Worm (Caenorhabditis elegans) whole organism, L4 larva: Measurements from ENCODE around the gene ZK84.4.

ENCODE experiments used
- F26F4.8 ChIP-seq: fragments of 200-800 bp; sonication (Bioruptor generic); conservative IDR thresholded peaks from 2 replicates; pipeline ENCODE4 v1.3.6; 2022; ENCODE audit warnings: missing genetic modification characterization, missing compliant biosample characterization
- F37D6.2 ChIP-seq: sonication (generic microtip); optimal IDR thresholded peaks from 2 replicates; lab custom pipeline; 2016; ENCODE audit warnings: mild to moderate bottlenecking, missing genetic modification characterization, missing compliant biosample characterization
- F44E2.7 ChIP-seq: fragments of 200-800 bp; sonication (Bioruptor generic); IDR thresholded peaks from 2 replicates; pipeline ENCODE4 v2.1.2; 2022; ENCODE audit warnings: missing genetic modification characterization, missing compliant biosample characterization
- F49E8.2 ChIP-seq: sonication (generic microtip); optimal IDR thresholded peaks from 2 replicates; lab custom pipeline; 2016; ENCODE audit warnings: missing compliant biosample characterization, mild to moderate bottlenecking, missing genetic modification characterization, borderline replicate concordance
- T20F7.1 ChIP-seq: fragments of 200-800 bp; sonication (Bioruptor generic); optimal IDR thresholded peaks from 2 replicates; lab custom pipeline; 2018; ENCODE audit warnings: mild to moderate bottlenecking, missing genetic modification characterization, missing compliant biosample characterization
- Y48G9A.11 ChIP-seq: fragments of 200-800 bp; sonication (Bioruptor generic); IDR thresholded peaks from 2 replicates; pipeline ENCODE4 v1.3.6; 2022; ENCODE audit warnings: missing genetic modification reagents, missing genetic modification characterization, missing compliant biosample characterization
- Y5F2A.4 ChIP-seq: fragments of 200-800 bp; sonication (Bioruptor generic); optimal IDR thresholded peaks from 2 replicates; lab custom pipeline; 2018; ENCODE audit warnings: mild to moderate bottlenecking, missing genetic modification characterization, missing compliant biosample characterization
- aly-2 ChIP-seq: sonication (generic microtip); optimal IDR thresholded peaks from 2 replicates; lab custom pipeline; 2018; ENCODE audit warnings: missing biosample characterization, missing genetic modification characterization
- ama-1 ChIP-seq: fragments of 150-350 bp; optimal IDR thresholded peaks from 2 replicates; lab custom pipeline; 2014; ENCODE audit warnings: inconsistent platforms, mixed read lengths
- arid-1 ChIP-seq: fragments of 200-800 bp; sonication (Bioruptor generic); conservative IDR thresholded peaks from 2 replicates; pipeline ENCODE4 v1.3.6; 2022; ENCODE audit warnings: missing genetic modification reagents, missing genetic modification characterization, missing compliant biosample characterization
- ceh-20 ChIP-seq: fragments of 200-800 bp; sonication (Bioruptor generic); IDR thresholded peaks from 2 replicates; pipeline ENCODE4 v1.3.6; 2022; ENCODE audit warnings: missing genetic modification reagents, missing genetic modification characterization, missing compliant biosample characterization
- ceh-62 ChIP-seq: sonication (generic microtip); optimal IDR thresholded peaks from 2 replicates; lab custom pipeline; 2017; ENCODE audit warnings: missing biosample characterization, missing genetic modification characterization
- daf-12 ChIP-seq: fragments of 150-350 bp; optimal IDR thresholded peaks from 2 replicates; lab custom pipeline; 2014; ENCODE audit warnings: missing biosample characterization, missing genetic modification reagents, missing genetic modification characterization
- daf-16 ChIP-seq, 3 experiments: sonication (generic microtip); optimal IDR thresholded peaks; 2 replicates each; lab custom pipeline; 2016 to 2017; ENCODE audit warnings: missing genetic modification characterization in 3 of 3, missing genetic modification reagents in 3 of 3, mild to moderate bottlenecking in 2 of 3, missing compliant biosample characterization in 2 of 3, missing biosample characterization in 1 of 3, moderate library complexity in 1 of 3
- duxl-1 ChIP-seq: sonication (generic microtip); optimal IDR thresholded peaks from 2 replicates; lab custom pipeline; 2016; ENCODE audit warnings: mild to moderate bottlenecking, missing genetic modification characterization, moderate library complexity, missing compliant biosample characterization; ENCODE audit not compliant: poor library complexity
- egl-27 ChIP-seq: sonication (generic microtip); optimal IDR thresholded peaks from 3 replicates; lab custom pipeline; 2017; ENCODE audit warnings: missing biosample characterization, missing genetic modification reagents, missing genetic modification characterization
- fos-1 ChIP-seq: fragments of 150-350 bp; optimal IDR thresholded peaks from 2 replicates; lab custom pipeline; 2014; ENCODE audit warnings: missing biosample characterization, missing genetic modification characterization
- hlh-11 ChIP-seq: fragments of 200-800 bp; sonication (Bioruptor generic); optimal IDR thresholded peaks from 2 replicates; lab custom pipeline; 2018; ENCODE audit warnings: mild to moderate bottlenecking, missing genetic modification characterization, missing compliant biosample characterization
- lin-1 ChIP-seq: fragments of 200-800 bp; sonication (Bioruptor generic); IDR thresholded peaks from 2 replicates; pipeline ENCODE4 v1.3.6; 2022; ENCODE audit warnings: missing genetic modification reagents, missing genetic modification characterization, missing compliant biosample characterization
- mdl-1 ChIP-seq, 2 experiments: fragments of 150-350 bp in 1 of 2; sonication (generic microtip) in 1 of 2; optimal IDR thresholded peaks; 2 replicates each; lab custom pipeline; 2014 to 2017; ENCODE audit warnings: missing biosample characterization in 2 of 2, missing genetic modification characterization in 2 of 2
- mdt-29 ChIP-seq: fragments of 200-800 bp; sonication (Bioruptor generic); IDR thresholded peaks from 2 replicates; pipeline ENCODE4 v1.3.6; 2022; ENCODE audit warnings: missing genetic modification reagents, missing genetic modification characterization, missing compliant biosample characterization
- mes-2 ChIP-seq: sonication (generic microtip); optimal IDR thresholded peaks from 2 replicates; lab custom pipeline; 2016; ENCODE audit warnings: missing genotype, mild to moderate bottlenecking, missing genetic modification characterization, missing compliant biosample characterization; ENCODE audit not compliant: poor library complexity, severe bottlenecking
- nhr-10 ChIP-seq: fragments of 150-350 bp; optimal IDR thresholded peaks from 2 replicates; lab custom pipeline; 2014; ENCODE audit warnings: missing biosample characterization, missing genetic modification characterization
- nhr-111 ChIP-seq: fragments of 200-800 bp; sonication (Bioruptor generic); optimal IDR thresholded peaks from 2 replicates; lab custom pipeline; 2018; ENCODE audit warnings: mild to moderate bottlenecking, missing genetic modification characterization, missing compliant biosample characterization
- nhr-237 ChIP-seq: sonication (generic microtip); optimal IDR thresholded peaks from 2 replicates; lab custom pipeline; 2017; ENCODE audit warnings: missing biosample characterization, missing genetic modification characterization
- nhr-41 ChIP-seq: fragments of 200-800 bp; sonication (Bioruptor generic); IDR thresholded peaks from 2 replicates; pipeline ENCODE4 v1.3.6; 2022; ENCODE audit warnings: missing genetic modification reagents, missing genetic modification characterization, missing compliant biosample characterization
- nhr-42 ChIP-seq: fragments of 200-800 bp; sonication (Bioruptor generic); IDR thresholded peaks from 2 replicates; pipeline ENCODE4 v1.3.6; 2022; ENCODE audit warnings: missing genetic modification characterization, missing compliant biosample characterization
- pha-4 ChIP-seq, 2 experiments: fragments of 150-350 bp in 1 of 2; fragments of 200-800 bp in 1 of 2; sonication (Bioruptor generic) in 1 of 2; IDR thresholded peaks in 1 of 2; optimal IDR thresholded peaks in 1 of 2; 2 replicates each; pipeline versions ENCODE4 v1.3.6 to Lab custom; 2014 to 2022; ENCODE audit warnings: missing genetic modification characterization in 2 of 2, missing genetic modification reagents in 2 of 2, missing biosample characterization in 1 of 2, missing compliant biosample characterization in 1 of 2
- php-3 ChIP-seq: fragments of 200-800 bp; sonication (Bioruptor generic); IDR thresholded peaks from 2 replicates; pipeline ENCODE4 v1.3.6; 2022; ENCODE audit warnings: missing genetic modification reagents, missing genetic modification characterization, missing compliant biosample characterization
- saeg-2 ChIP-seq: fragments of 200-800 bp; sonication (Bioruptor generic); IDR thresholded peaks from 2 replicates; pipeline ENCODE4 v1.3.6; 2022; ENCODE audit warnings: missing genetic modification reagents, missing genetic modification characterization, missing compliant biosample characterization
- sdz-12 ChIP-seq: fragments of 200-800 bp; sonication (Bioruptor generic); optimal IDR thresholded peaks from 2 replicates; lab custom pipeline; 2018; ENCODE audit warnings: mild to moderate bottlenecking, missing genetic modification characterization, missing compliant biosample characterization
- snpc-1.2 ChIP-seq: fragments of 200-800 bp; sonication (Bioruptor generic); IDR thresholded peaks from 2 replicates; pipeline ENCODE4 v1.3.6; 2022; ENCODE audit warnings: missing genetic modification reagents, missing genetic modification characterization, missing compliant biosample characterization
- snpc-4 ChIP-seq: fragments of 150-350 bp; optimal IDR thresholded peaks from 2 replicates; lab custom pipeline; 2014; ENCODE audit warnings: missing biosample characterization, missing genetic modification characterization
- spr-3 ChIP-seq: fragments of 200-800 bp; sonication (Bioruptor generic); optimal IDR thresholded peaks from 2 replicates; lab custom pipeline; 2018; ENCODE audit warnings: mild to moderate bottlenecking, missing genetic modification characterization, missing compliant biosample characterization
- unc-62 ChIP-seq, 3 experiments: fragments of 150-350 bp in 1 of 3; sonication (generic microtip); optimal IDR thresholded peaks in 2 of 3; peaks in 1 of 3; 1 replicate in 1 of 3; 2 replicates in 2 of 3; lab custom pipeline; 2014 to 2017; ENCODE audit warnings: missing biosample characterization in 3 of 3, missing genetic modification characterization in 3 of 3, missing genetic modification reagents in 3 of 3, missing genotype in 1 of 3
- zfp-3 ChIP-seq: fragments of 200-800 bp; sonication (Bioruptor generic); conservative IDR thresholded peaks from 2 replicates; pipeline ENCODE4 v1.3.6; 2022; ENCODE audit warnings: missing genetic modification reagents, missing genetic modification characterization, missing compliant biosample characterization
- zip-11 ChIP-seq: fragments of 200-800 bp; sonication (Bioruptor generic); IDR thresholded peaks from 2 replicates; pipeline ENCODE4 v1.3.6; 2022; ENCODE audit warnings: missing genetic modification characterization, missing compliant biosample characterization
- zip-2 ChIP-seq: fragments of 150-350 bp; optimal IDR thresholded peaks from 2 replicates; lab custom pipeline; 2014; ENCODE audit warnings: missing biosample characterization, missing genetic modification characterization
- ztf-11 ChIP-seq: fragments of 150-350 bp; optimal IDR thresholded peaks from 2 replicates; lab custom pipeline; 2014; ENCODE audit warnings: missing biosample characterization, missing genetic modification characterization
- ztf-7 ChIP-seq: fragments of 150-350 bp; optimal IDR thresholded peaks from 2 replicates; lab custom pipeline; 2014; ENCODE audit warnings: missing biosample characterization, missing genetic modification characterization

ZK84.4 gene

DNA sequence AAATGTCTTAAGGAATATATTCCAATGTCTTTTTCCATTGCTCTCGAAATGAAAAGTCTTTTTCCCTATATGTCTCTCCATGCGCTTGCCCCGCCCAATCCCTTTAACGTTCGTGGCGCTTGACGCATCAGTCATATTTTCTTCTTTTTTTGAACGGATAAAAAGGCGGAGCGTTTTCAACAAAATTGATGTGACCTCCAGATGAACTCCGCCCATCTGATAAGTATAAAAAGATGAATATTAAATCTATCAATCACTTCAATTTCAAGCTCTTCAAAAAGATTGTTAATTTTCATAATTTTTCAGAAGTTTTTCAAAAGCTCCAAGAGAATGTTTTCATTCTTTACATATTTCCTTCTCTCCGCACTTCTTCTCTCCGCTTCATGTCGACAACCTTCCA lies 12.7 kb downstream of the ZK84.4 start, which contains the start of gene ins-4:
Gene ins-4 (plus strand): TSS at position 301 of the 400 bp plus-strand sequence.
- TF ChIP-seq nhr-237 (no peak), mdt-29 (no peak), ztf-7 (tag; lab: Kevin White, UChicago) (no peak), F37D6.2 (tag; lab: Kevin White, UChicago) (no peak), nhr-41 (GFP tag; lab: Robert Waterston, UW) (no peak), nhr-111 (GFP tag; lab: Kevin White, UChicago) (no peak), mes-2 (tag; lab: Kevin White, UChicago) (no peak), T20F7.1 (GFP tag; lab: Kevin White, UChicago) (no peak), nhr-10 (tag; lab: Kevin White, UChicago) (no peak), arid-1 (GFP tag; lab: Robert Waterston, UW) (no peak), ceh-20 (GFP tag; lab: Robert Waterston, UW) (no peak), zip-2 (tag; lab: Kevin White, UChicago) (no peak), fos-1 (tag; lab: Kevin White, UChicago) (no peak), snpc-4 (tag; lab: Kevin White, UChicago) (no peak), pha-4 (GFP tag; IDR thresholded peaks at IDR 0.05; lab: Robert Waterston, UW) (no peak), pha-4 (tag; optimal IDR thresholded peaks at IDR 0.05; lab: Kevin White, UChicago) (no peak), Y48G9A.11 (GFP tag; lab: Robert Waterston, UW) (no peak), ztf-11 (tag; lab: Kevin White, UChicago) (no peak)

DNA sequence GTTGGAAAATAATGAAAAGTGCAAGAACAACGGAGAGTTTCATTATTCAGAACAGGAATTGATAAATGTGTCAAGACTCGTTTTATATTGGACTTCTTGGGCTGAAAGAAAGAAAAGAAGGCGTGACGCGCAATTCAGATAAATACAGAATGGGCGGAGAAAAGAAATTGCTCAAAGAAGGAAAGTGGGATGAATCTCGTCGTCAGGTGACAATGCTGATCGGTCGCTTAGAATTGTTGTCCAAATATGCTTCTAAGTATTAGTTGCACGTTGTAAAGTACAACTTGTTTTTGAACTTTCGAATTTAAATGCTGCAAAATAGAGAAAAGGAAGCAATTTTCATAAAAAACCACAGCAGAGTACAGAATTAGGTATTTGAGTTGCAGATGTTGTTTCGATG lies 18.1 kb downstream of the ZK84.4 start, which contains the start of gene ins-3:
Gene ins-3 (minus strand): TSS at position 101 of the 400 bp plus-strand sequence.
- TF ChIP-seq daf-12 (tag; lab: Kevin White, UChicago) = no peak

DNA sequence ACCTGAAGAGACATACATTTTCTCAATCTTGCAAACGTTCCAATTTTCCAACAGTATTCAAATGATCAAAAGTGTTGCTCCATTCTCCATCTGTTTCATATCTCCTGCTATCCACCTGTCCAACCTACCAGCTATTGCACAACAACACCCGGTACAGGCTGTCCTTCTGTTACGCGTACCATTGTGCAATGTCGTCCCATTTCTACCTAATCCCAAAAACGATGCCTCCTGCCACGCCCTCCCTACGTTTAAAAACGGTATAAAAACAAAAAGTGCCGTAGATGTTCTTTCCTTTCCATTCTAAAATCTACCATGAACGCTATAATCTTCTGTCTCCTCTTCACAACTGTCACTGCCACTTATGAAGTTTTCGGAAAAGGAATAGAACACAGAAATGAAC lies 20.6 kb downstream of the ZK84.4 start, which contains the start of gene ins-2:
Gene ins-2 (plus strand): TSS at position 301 of the 400 bp plus-strand sequence.
- TF ChIP-seq ama-1 (lab: Kevin White, UChicago) = no peak
- no peak for TF ChIP-seq nhr-42 (GFP tag; lab: Robert Waterston, UW)
- no peak for TF ChIP-seq sdz-12 (GFP tag; lab: Kevin White, UChicago)
- no peak for TF ChIP-seq snpc-1.2 (GFP tag; lab: Robert Waterston, UW)
- TF ChIP-seq unc-62 (GFP tag; optimal IDR thresholded peaks at IDR 0.05 in 1 of 2; lab: Kevin White, UChicago) = peak in 1 of 2 experiments; percentile 80
- TF ChIP-seq unc-62 (tag; optimal IDR thresholded peaks at IDR 0.05; lab: Kevin White, UChicago) = no peak
- TF ChIP-seq ceh-62 = no peak

DNA sequence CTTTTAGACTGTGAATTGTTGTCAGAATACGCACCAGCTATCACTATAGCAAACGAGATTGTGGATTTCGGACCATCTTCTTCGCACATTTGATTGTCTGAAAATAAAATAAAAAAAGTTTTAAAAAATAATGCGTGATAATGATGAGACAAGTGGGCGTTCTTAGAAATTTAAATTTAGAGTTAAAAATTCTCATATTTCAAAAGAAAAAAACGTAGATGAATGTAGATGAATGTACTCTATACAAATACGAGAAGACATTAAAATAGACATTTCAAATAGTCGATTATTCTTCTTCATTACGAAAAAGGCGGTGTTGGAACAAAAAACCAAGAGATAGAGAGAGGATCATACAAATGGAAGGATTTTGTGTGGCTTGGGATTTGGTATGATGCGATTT lies 33.9 kb downstream of the ZK84.4 start, which contains the start of gene B0034.5:
Gene B0034.5 (minus strand): TSS at position 101 of the 400 bp plus-strand sequence.
- no peak for TF ChIP-seq aly-2
- TF ChIP-seq saeg-2 (GFP tag; lab: Robert Waterston, UW) = no peak
- TF ChIP-seq F49E8.2 (tag; lab: Kevin White, UChicago) = no peak
- no peak for TF ChIP-seq zfp-3
- TF ChIP-seq mes-2 (tag; lab: Kevin White, UChicago) = no peak
- no peak for TF ChIP-seq fos-1 (tag; lab: Kevin White, UChicago)
- TF ChIP-seq F26F4.8 (GFP tag; lab: Robert Waterston, UW) = no peak
- no peak for TF ChIP-seq Y5F2A.4 (GFP tag; lab: Kevin White, UChicago)
- TF ChIP-seq spr-3 = no peak
- no peak for TF ChIP-seq egl-27 (tag; lab: Kevin White, UChicago)
- no peak for TF ChIP-seq lin-1 (GFP tag; lab: Robert Waterston, UW)
- no peak for TF ChIP-seq zip-11 (GFP tag; lab: Robert Waterston, UW)
- no peak for TF ChIP-seq hlh-11
- TF ChIP-seq ztf-11 (tag; lab: Kevin White, UChicago) = no peak
- TF ChIP-seq duxl-1 (tag; lab: Kevin White, UChicago) = no peak
- TF ChIP-seq daf-16 (GFP tag; optimal IDR thresholded peaks at IDR 0.05; lab: Kevin White, UChicago) = no peak
- TF ChIP-seq daf-16 (tag; optimal IDR thresholded peaks at IDR 0.05; lab: Kevin White, UChicago) = no peak
- no peak for TF ChIP-seq php-3 (GFP tag; lab: Robert Waterston, UW)
- TF ChIP-seq mdl-1 (tag; optimal IDR thresholded peaks at IDR 0.05; lab: Kevin White, UChicago) = no peak
- no peak for TF ChIP-seq F44E2.7 (GFP tag; lab: Robert Waterston, UW)
